Fruit fly (Drosophila melanogaster) whole organism, embryonic: ENCODE measurements around the gene scrib.

Experiments
- Awh ChIP-seq: fragments of 200-800 bp; sonication (Bioruptor generic); IDR thresholded peaks from 2 replicates; pipeline ENCODE4, ENCODE4 v1.3.6; 2022; ENCODE audit warnings: missing biosample characterization, missing genetic modification characterization
- MBD-R2 ChIP-seq: fragments of 200-800 bp; sonication (Bioruptor generic); IDR thresholded peaks from 2 replicates; pipeline ENCODE4 v1.3.6; 2022; ENCODE audit warnings: missing biosample characterization, missing genetic modification characterization
- ranshi ChIP-seq: fragments of 200-800 bp; sonication (Bioruptor generic); IDR thresholded peaks from 2 replicates; pipeline ENCODE4 v1.3.6; 2022; ENCODE audit warnings: missing biosample characterization, missing genetic modification characterization
- usp ChIP-seq: fragments of >200 bp; optimal IDR thresholded peaks from 2 replicates; lab custom pipeline; 2017; ENCODE audit warnings: missing biosample characterization, missing genetic modification characterization

DNA sequence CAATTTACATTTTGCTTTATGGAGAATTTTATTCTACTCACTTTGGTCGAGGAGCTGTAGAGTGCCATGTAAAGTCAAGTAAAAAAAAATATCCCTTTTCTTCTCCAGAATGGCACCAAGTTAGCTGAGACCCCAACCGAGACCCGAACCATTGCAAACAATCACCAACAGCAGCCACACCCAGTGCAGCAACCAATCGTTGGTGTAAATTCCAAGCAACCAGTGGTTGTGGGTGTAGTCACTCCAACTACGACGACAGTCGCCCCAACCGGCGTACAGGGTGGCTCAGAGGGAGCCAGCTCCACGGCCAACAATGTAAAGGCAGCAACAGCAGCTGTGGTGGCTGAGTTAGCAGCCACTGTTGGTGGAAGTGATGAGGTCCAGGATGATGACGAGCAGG lies 30.7 kb downstream of the scrib start:
- peak; percentile 40 for TF ChIP-seq MBD-R2
- no peak for TF ChIP-seq Awh (GFP tag; lab: Robert Waterston, UW)
- 0 out of 2 replicates have a peak, but pooled peaks have one; percentile 26 for TF ChIP-seq ranshi
- no peak for TF ChIP-seq usp (GFP tag; lab: Kevin White, UChicago)
